Fruit fly (Drosophila melanogaster) whole organism, wandering third instar larva: ENCODE measurements around the gene beag.

Experiments
- CG32264 ChIP-seq: fragments of 200-800 bp; sonication (Bioruptor generic); optimal IDR thresholded peaks from 2 replicates; lab custom pipeline; 2016; ENCODE audit warnings: missing biosample characterization, missing genetic modification characterization
- CG9705 ChIP-seq: fragments of 200-800 bp; sonication (Bioruptor generic); optimal IDR thresholded peaks from 2 replicates; lab custom pipeline; 2018; ENCODE audit warnings: missing biosample characterization, mild to moderate bottlenecking, missing genetic modification characterization
- CrebA ChIP-seq: fragments of 200-800 bp; sonication (Bioruptor generic); optimal IDR thresholded peaks from 2 replicates; lab custom pipeline; 2016; ENCODE audit warnings: missing biosample characterization, mild to moderate bottlenecking, missing genetic modification characterization, borderline replicate concordance
- Dif ChIP-seq: fragments of 200-275, 200-300 bp; sonication (Bioruptor generic); optimal IDR thresholded peaks from 2 replicates; lab custom pipeline; 2018; ENCODE audit warnings: missing biosample characterization, missing genetic modification characterization; ENCODE audit not compliant: partially characterized antibody
- GATAd ChIP-seq: sonication (Bioruptor generic); optimal IDR thresholded peaks from 2 replicates; lab custom pipeline; 2016; ENCODE audit warnings: missing biosample characterization, missing genetic modification characterization
- HLH106 ChIP-seq: fragments of 200-800 bp; optimal IDR thresholded peaks from 3 replicates; lab custom pipeline; 2019; ENCODE audit warnings: missing biosample characterization, mild to moderate bottlenecking, missing genetic modification characterization, moderate library complexity
- Hnf4 ChIP-seq: fragments of 200-800 bp; sonication (Bioruptor generic); optimal IDR thresholded peaks from 2 replicates; lab custom pipeline; 2016; ENCODE audit warnings: missing biosample characterization, mild to moderate bottlenecking, missing genetic modification characterization
- Hr78 ChIP-seq: fragments of >200 bp; optimal IDR thresholded peaks from 2 replicates; lab custom pipeline; 2017; ENCODE audit warnings: missing biosample characterization, missing genetic modification characterization
- Hr83 ChIP-seq: fragments of 200-300 bp; sonication (Bioruptor generic); optimal IDR thresholded peaks from 2 replicates; lab custom pipeline; 2016; ENCODE audit warnings: missing biosample characterization, mild to moderate bottlenecking, missing genetic modification characterization, moderate library complexity; ENCODE audit not compliant: poor library complexity, severe bottlenecking
- Jra ChIP-seq: sonication (Bioruptor generic); optimal IDR thresholded peaks from 2 replicates; lab custom pipeline; 2016; ENCODE audit warnings: missing biosample characterization, missing genetic modification characterization
- Mio ChIP-seq: sonication (Bioruptor generic); optimal IDR thresholded peaks from 2 replicates; lab custom pipeline; 2016; ENCODE audit warnings: missing biosample characterization, missing genetic modification characterization
- Myc ChIP-seq: fragments of >200 bp; optimal IDR thresholded peaks from 2 replicates; lab custom pipeline; 2017
- N ChIP-seq: fragments of >200 bp; optimal IDR thresholded peaks from 2 replicates; lab custom pipeline; 2018; ENCODE audit warnings: missing biosample characterization, missing external identifiers, missing genetic modification characterization
- Sp1 ChIP-seq: fragments of 200-800 bp; sonication (Bioruptor generic); optimal IDR thresholded peaks from 3 replicates; lab custom pipeline; 2019; ENCODE audit warnings: missing biosample characterization, mild to moderate bottlenecking, missing genetic modification characterization, moderate library complexity
- Vsx2 ChIP-seq: fragments of 200-300, 225-300 bp; sonication (Bioruptor generic); optimal IDR thresholded peaks from 2 replicates; lab custom pipeline; 2018; ENCODE audit warnings: missing biosample characterization, missing genetic modification characterization; ENCODE audit not compliant: partially characterized antibody
- br ChIP-seq: fragments of 200-800 bp; sonication (Bioruptor generic); optimal IDR thresholded peaks from 2 replicates; lab custom pipeline; 2016; ENCODE audit warnings: missing biosample characterization, missing genetic modification characterization
- brk ChIP-seq: fragments of 200-800 bp; sonication (Bioruptor generic); optimal IDR thresholded peaks from 2 replicates; lab custom pipeline; 2016; ENCODE audit warnings: missing biosample characterization, mild to moderate bottlenecking, missing genetic modification characterization
- dl ChIP-seq, 2 experiments: fragments of 175-275, 200-275 bp in 1 of 2; fragments of 200-275 bp in 1 of 2; sonication (Bioruptor generic); optimal IDR thresholded peaks; lab custom pipeline; 2018; ENCODE audit warnings: mild to moderate bottlenecking in 2 of 2, missing biosample characterization in 2 of 2, missing genetic modification characterization in 2 of 2, moderate library complexity in 2 of 2; ENCODE audit not compliant: partially characterized antibody in 2 of 2, insufficient read depth in 1 of 2
- dmrt93B ChIP-seq: fragments of 200-800 bp; sonication (Bioruptor generic); optimal IDR thresholded peaks from 2 replicates; lab custom pipeline; 2018; ENCODE audit warnings: missing biosample characterization, mild to moderate bottlenecking, missing genetic modification characterization
- dsf ChIP-seq: sonication (Bioruptor generic); optimal IDR thresholded peaks from 2 replicates; lab custom pipeline; 2016; ENCODE audit warnings: missing biosample characterization, missing genetic modification characterization, borderline replicate concordance
- ey ChIP-seq: fragments of 200-800 bp; sonication (Bioruptor generic); optimal IDR thresholded peaks from 2 replicates; lab custom pipeline; 2016; ENCODE audit warnings: missing biosample characterization, missing genetic modification characterization
- foxo ChIP-seq, 2 experiments: fragments of 200-800 bp; sonication (Bioruptor generic); optimal IDR thresholded peaks; 2 replicates in 1 of 2; 3 replicates in 1 of 2; lab custom pipeline; 2016 to 2017; ENCODE audit warnings: missing biosample characterization in 2 of 2, missing genetic modification characterization in 2 of 2
- fru ChIP-seq: fragments of 200-800 bp; sonication (Bioruptor generic); optimal IDR thresholded peaks from 3 replicates; lab custom pipeline; 2016; ENCODE audit warnings: missing biosample characterization, mild to moderate bottlenecking, missing genetic modification characterization
- h ChIP-seq: fragments of 200-800 bp; sonication (Bioruptor generic); optimal IDR thresholded peaks from 3 replicates; lab custom pipeline; 2016; ENCODE audit warnings: missing biosample characterization, mild to moderate bottlenecking, missing genetic modification characterization
- jim ChIP-seq: fragments of 175-275, 200-325 bp; sonication (Bioruptor generic); optimal IDR thresholded peaks from 2 replicates; lab custom pipeline; 2016; ENCODE audit warnings: missing biosample characterization, mild to moderate bottlenecking, missing genetic modification characterization
- lola ChIP-seq: fragments of >200 bp; optimal IDR thresholded peaks from 2 replicates; lab custom pipeline; 2017; ENCODE audit warnings: missing biosample characterization, missing genetic modification characterization
- pan ChIP-seq: fragments of >200 bp; optimal IDR thresholded peaks from 2 replicates; lab custom pipeline; 2017
- psq ChIP-seq: fragments of 200-800 bp; sonication (Bioruptor generic); optimal IDR thresholded peaks from 3 replicates; lab custom pipeline; 2017; ENCODE audit warnings: missing biosample characterization, mild to moderate bottlenecking, missing genetic modification characterization, moderate library complexity
- rgr ChIP-seq: fragments of 200-800 bp; sonication (Bioruptor generic); optimal IDR thresholded peaks from 3 replicates; lab custom pipeline; 2016; ENCODE audit warnings: missing biosample characterization, mild to moderate bottlenecking, missing genetic modification characterization
- sage ChIP-seq: fragments of 200-800 bp; sonication (Bioruptor generic); optimal IDR thresholded peaks from 2 replicates; lab custom pipeline; 2016; ENCODE audit warnings: missing biosample characterization, mild to moderate bottlenecking, missing genetic modification characterization
- tai ChIP-seq: sonication (Bioruptor generic); optimal IDR thresholded peaks from 2 replicates; lab custom pipeline; 2016; ENCODE audit warnings: missing biosample characterization, missing genetic modification characterization
- usp ChIP-seq: fragments of >200 bp; optimal IDR thresholded peaks from 2 replicates; lab custom pipeline; 2017; ENCODE audit warnings: missing biosample characterization, missing genetic modification characterization
- woc ChIP-seq: sonication (Bioruptor generic); optimal IDR thresholded peaks from 2 replicates; lab custom pipeline; 2016; ENCODE audit warnings: missing biosample characterization, mild to moderate bottlenecking, missing genetic modification characterization

beag gene

DNA sequence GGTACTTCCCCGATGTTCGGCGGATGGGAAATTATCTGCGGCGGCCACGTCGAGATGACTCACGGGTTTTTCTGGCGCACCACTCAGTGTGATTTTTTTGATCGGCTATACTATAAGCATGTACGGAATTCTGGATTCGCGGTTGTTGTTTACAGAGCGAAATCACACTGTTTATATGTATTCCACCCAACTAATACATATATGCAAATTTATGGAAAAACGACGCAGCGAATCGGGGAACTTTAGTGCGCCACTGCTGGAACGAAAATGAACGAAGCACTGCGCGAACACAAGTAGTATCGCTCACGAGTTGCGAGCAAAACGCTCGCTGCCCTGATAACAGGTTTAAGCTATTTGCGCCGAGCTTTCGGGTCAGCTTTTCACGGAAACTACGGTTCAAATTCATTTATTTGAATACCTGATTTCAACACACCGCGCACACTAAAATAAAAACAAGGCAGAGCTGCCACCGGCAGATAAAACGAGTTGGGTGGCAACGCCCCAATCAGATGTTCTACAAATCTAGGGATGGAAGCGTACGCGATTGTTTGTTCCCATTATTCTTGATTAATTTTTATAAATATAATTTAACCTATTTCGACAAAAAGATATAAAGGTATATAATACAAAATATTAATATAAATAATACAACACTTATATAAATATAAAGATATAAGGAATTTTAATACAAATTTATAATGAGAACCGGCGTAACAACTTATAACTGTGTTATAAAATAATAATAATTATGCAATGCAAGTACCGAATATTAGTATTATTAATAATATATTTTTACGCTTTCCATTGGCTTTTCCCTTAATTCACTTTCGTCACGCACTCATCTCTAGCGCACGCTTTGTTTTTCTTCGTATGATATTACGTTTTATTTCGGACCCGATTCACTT, 17.1 kb downstream of the beag start, which contains the start of gene Rel (continued):
- TF ChIP-seq GATAd (GFP tag; lab: Kevin White, UChicago): no peak

DNA sequence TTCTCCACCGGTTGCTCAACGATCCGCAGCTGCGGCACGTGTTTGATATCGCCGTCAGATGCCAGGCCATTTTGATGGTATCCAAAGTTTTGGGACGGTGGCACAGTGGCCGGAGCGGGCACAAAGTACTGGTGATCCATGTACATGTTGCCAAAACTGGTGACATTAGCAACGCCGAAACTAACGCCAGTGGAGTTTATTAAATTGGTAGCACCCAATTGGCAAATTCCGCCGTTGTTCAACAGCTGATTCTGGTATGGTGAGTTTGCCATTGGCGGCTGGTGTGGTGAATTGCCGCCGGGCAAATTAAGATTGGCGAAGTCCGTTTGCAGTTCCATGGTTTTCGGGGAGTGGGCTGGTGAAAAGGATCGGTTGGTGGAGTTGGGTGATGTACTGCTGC, 17.9 kb downstream of the beag start:
- TF ChIP-seq Jra (GFP tag; lab: Kevin White, UChicago): no peak
- no peak for TF ChIP-seq dl (GFP tag; optimal IDR thresholded peaks at IDR 0.05; lab: Kevin White, UChicago; ENCODE audit: insufficient read depth in 1 of 2, partially characterized antibody in 2 of 2)
- TF ChIP-seq tai (GFP tag; lab: Kevin White, UChicago): no peak
- TF ChIP-seq pan (lab: Kevin White, UChicago): no peak
- TF ChIP-seq foxo (GFP tag; optimal IDR thresholded peaks at IDR 0.05; lab: Kevin White, UChicago): no peak
- TF ChIP-seq GATAd (GFP tag; lab: Kevin White, UChicago): no peak
- TF ChIP-seq CG32264 (GFP tag; lab: Kevin White, UChicago): no peak
- no peak for TF ChIP-seq h (GFP tag; lab: Kevin White, UChicago)
- no peak for TF ChIP-seq br
- TF ChIP-seq dsf (GFP tag; lab: Kevin White, UChicago): no peak
- TF ChIP-seq Hr83 (GFP tag; lab: Kevin White, UChicago): no peak
- TF ChIP-seq Mio (GFP tag; lab: Kevin White, UChicago): no peak

DNA sequence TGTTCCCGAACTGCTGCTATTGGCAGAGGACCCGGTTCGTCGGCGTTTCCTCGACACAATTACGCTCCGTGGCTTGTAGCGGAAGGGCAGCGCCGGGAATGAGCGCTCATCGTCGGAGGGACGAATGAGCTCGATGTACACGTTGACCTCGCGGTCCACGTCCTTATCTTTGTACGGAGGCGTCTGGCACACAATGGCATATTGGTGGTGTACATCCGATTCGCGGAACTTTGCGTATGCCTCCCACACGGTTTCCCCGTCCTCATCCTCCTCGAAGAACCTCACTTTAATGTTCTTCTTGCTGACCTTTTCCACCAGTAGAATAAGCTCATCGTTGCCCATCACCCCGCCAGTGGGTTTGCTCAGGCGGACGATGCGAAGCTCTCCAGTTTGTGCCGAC, 19.1 kb downstream of the beag start:
- TF ChIP-seq ey (no peak), Sp1 (GFP tag; lab: Kevin White, UChicago) (no peak), usp (GFP tag; lab: Kevin White, UChicago) (no peak), psq (GFP tag; lab: Kevin White, UChicago) (no peak), fru (GFP tag; lab: Kevin White, UChicago) (no peak), pan (lab: Kevin White, UChicago) (no peak), Hr83 (GFP tag; lab: Kevin White, UChicago) (no peak), rgr (no peak)

DNA sequence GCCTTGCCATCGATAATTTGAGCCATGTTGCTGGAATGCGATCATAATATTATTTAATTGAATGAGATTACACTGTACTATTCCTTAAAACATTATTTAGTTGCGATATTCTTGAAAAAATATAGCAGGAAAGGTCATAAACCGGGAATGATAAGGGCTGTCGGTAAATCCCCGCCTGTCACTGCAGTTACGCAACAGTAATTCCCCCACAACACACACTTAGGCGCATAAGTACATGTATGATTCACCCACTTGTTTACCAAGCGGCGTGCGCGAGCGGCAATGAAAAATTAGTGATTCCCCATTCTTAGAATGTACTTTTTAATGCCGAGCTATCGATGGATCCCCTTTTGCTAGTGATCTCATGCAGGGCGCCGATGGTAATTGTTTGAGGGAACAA, 21.3 kb downstream of the beag start:
- TF ChIP-seq h (GFP tag; lab: Kevin White, UChicago) (peak; percentile 52), HLH106 (tag; lab: Kevin White, UChicago) (no peak), Sp1 (GFP tag; lab: Kevin White, UChicago) (no peak), tai (GFP tag; lab: Kevin White, UChicago) (no peak), usp (GFP tag; lab: Kevin White, UChicago) (no peak)

DNA sequence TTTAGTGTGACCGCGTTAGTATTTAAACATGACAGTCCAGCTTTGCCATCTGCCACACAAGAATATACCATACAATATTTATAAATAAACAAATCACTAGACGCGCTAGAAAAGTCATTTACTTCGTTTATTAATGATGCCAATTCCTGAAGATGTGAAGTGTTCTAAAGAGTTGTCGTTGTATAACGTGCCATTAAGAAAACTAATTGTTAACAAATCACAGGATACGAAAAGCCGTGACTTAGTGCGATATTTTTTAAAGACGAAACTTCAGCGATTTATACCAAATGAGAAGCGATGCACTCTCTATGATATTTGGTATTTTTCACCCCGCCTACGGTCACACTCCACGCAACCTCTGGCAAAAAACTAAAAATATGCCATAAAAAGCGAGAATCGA, 25.4 kb downstream of the beag start, which contains the start of gene neur:
Gene neur, minus strand, starts transcription at position 24 of the 400 bp plus-strand sequence.
- TF ChIP-seq psq (GFP tag; lab: Kevin White, UChicago) (peak; percentile 9), HLH106 (tag; lab: Kevin White, UChicago) (peak; percentile 36), Hr83 (GFP tag; lab: Kevin White, UChicago) (no peak), Dif (GFP tag; lab: Kevin White, UChicago) (no peak), h (GFP tag; lab: Kevin White, UChicago) (peak; percentile 38), br (no peak), N (GFP tag; lab: Kevin White, UChicago) (no peak), woc (GFP tag; lab: Kevin White, UChicago) (peak; percentile 44), Hr78 (no peak), Vsx2 (no peak), CG9705 (GFP tag; lab: Kevin White, UChicago) (peak; percentile 10), tai (GFP tag; lab: Kevin White, UChicago) (no peak), Sp1 (GFP tag; lab: Kevin White, UChicago) (peak; percentile 25), rgr (peak; percentile 34)

DNA sequence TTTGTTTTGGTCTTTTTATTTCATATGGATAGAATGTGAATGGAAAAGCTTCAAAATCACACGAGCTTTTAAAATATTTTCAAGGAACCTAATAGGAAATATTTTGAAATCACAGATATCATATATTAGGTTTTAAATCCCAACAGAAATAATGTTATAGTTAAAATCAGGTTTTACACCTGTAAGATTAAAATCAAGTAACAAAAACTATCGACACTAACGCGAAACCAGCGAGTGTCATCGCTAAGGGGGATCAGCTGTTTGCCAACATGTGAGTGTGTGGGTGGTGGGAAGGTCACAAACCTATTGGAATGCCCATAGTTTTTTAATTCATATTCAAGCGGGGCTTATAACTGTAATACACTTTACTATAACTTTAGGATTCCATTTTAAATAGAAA, 26.2 kb downstream of the beag start, which contains the start of gene hyx:
Gene hyx, plus strand, starts transcription at position 109 of the 400 bp plus-strand sequence.
- TF ChIP-seq CG9705 (GFP tag; lab: Kevin White, UChicago) (peak; percentile 14), usp (GFP tag; lab: Kevin White, UChicago) (no peak), Sp1 (GFP tag; lab: Kevin White, UChicago) (peak; percentile 17), Jra (GFP tag; lab: Kevin White, UChicago) (peak; percentile 50), psq (GFP tag; lab: Kevin White, UChicago) (no peak), N (GFP tag; lab: Kevin White, UChicago) (no peak), dmrt93B (GFP tag; lab: Kevin White, UChicago) (no peak), Dif (GFP tag; lab: Kevin White, UChicago) (no peak), brk (GFP tag; lab: Kevin White, UChicago) (no peak), CrebA (GFP tag; lab: Kevin White, UChicago) (no peak), rgr (peak; percentile 50), h (GFP tag; lab: Kevin White, UChicago) (peak; percentile 64), lola (no peak), Hnf4 (GFP tag; lab: Kevin White, UChicago) (peak; percentile 69), dl (GFP tag; optimal IDR thresholded peaks at IDR 0.05; lab: Kevin White, UChicago; ENCODE audit: insufficient read depth in 1 of 2, partially characterized antibody in 2 of 2) (no peak), tai (GFP tag; lab: Kevin White, UChicago) (no peak), jim (GFP tag; lab: Kevin White, UChicago) (no peak), sage (GFP tag; lab: Kevin White, UChicago) (no peak), pan (lab: Kevin White, UChicago) (no peak), HLH106 (tag; lab: Kevin White, UChicago) (peak; percentile 24), Myc (lab: Kevin White, UChicago) (no peak)
